Worm (Caenorhabditis elegans) whole organism, early embryonic: ENCODE results near the gene Y41E3.18.

Source experiments
- F13C5.2 ChIP-seq: sonication (generic microtip); optimal IDR thresholded peaks from 2 replicates; lab custom pipeline; 2017; ENCODE audit warnings: mild to moderate bottlenecking, missing genetic modification characterization, inconsistent platforms, missing compliant biosample characterization
- aly-1 ChIP-seq: sonication (generic microtip); optimal IDR thresholded peaks from 2 replicates; lab custom pipeline; 2016; ENCODE audit warnings: missing genetic modification characterization, missing compliant biosample characterization
- ama-1 ChIP-seq: fragments of 150-350 bp; optimal IDR thresholded peaks from 2 replicates; lab custom pipeline; 2014
- ceh-13 ChIP-seq: fragments of 200-800 bp; sonication (Bioruptor generic); optimal IDR thresholded peaks from 2 replicates; lab custom pipeline; 2018; ENCODE audit warnings: mild to moderate bottlenecking, missing genetic modification characterization, missing compliant biosample characterization
- flt-1 ChIP-seq: fragments of 200-800 bp; sonication (Bioruptor generic); IDR thresholded peaks from 2 replicates; pipeline ENCODE4 v1.3.6; 2022; ENCODE audit warnings: missing genetic modification characterization, missing compliant biosample characterization
- hmbx-1 ChIP-seq: sonication (generic microtip); optimal IDR thresholded peaks from 2 replicates; lab custom pipeline; 2016; ENCODE audit warnings: mild to moderate bottlenecking, missing genetic modification characterization, missing compliant biosample characterization
- pes-1 ChIP-seq: fragments of 200-800 bp; sonication (Bioruptor generic); IDR thresholded peaks from 2 replicates; pipeline ENCODE4 v1.3.6; 2022; ENCODE audit warnings: missing genetic modification reagents, missing genetic modification characterization, missing compliant biosample characterization
- scrt-1 ChIP-seq: fragments of 200-800 bp; sonication (Bioruptor generic); IDR thresholded peaks from 2 replicates; pipeline ENCODE4 v1.3.6; 2022; ENCODE audit warnings: missing genetic modification characterization, missing compliant biosample characterization
- tbx-37 ChIP-seq: fragments of 200-800 bp; sonication (Bioruptor generic); conservative IDR thresholded peaks from 2 replicates; pipeline ENCODE4 v1.3.6; 2022; ENCODE audit warnings: missing genetic modification reagents, missing genetic modification characterization, missing compliant biosample characterization

DNA sequence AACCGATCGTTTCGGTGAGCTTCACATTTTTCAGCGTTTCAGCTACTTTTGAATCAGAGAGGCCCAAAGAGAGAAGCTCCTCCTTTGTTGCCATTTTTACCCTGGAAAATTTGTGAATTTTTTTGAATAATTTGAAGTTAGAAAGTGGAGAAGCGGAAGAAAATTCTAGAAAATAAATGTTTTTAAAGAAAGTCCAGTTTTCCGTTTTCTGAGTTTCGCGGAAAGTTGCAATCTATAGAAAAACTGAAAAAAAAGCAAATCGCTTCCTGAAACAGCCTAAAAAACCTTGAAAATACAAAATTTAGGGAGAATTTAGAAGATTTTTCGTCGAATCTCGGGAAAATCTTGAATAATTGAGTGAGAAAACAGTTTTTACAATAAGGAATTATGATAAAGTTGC, 52.5 kb downstream of the Y41E3.18 start, which contains the start of gene qars-1:
- TF ChIP-seq hmbx-1 (tag; lab: Kevin White, UChicago) (no peak), pes-1 (GFP tag; lab: Robert Waterston, UW) (no peak), ceh-13 (GFP tag; lab: Kevin White, UChicago) (no peak), ama-1 (lab: Kevin White, UChicago) (no peak), scrt-1 (no peak), flt-1 (GFP tag; lab: Robert Waterston, UW) (no peak), aly-1 (no peak), F13C5.2 (no peak), tbx-37 (GFP tag; lab: Robert Waterston, UW) (no peak)
